Worm (Caenorhabditis elegans): ENCODE data around the gene C50F4.8.

C50F4.8 gene

ce11 chrV:9500826-9501451 is 17.7 kb downstream of the C50F4.8 start, which contains the start of gene swt-5:
Gene swt-5, plus strand, starts transcription at chrV:9501401.
- TF ChIP-seq sptf-1 (tag; optimal IDR thresholded peaks at IDR 0.05), result no peak
- TF ChIP-seq tbx-8 (GFP tag; optimal IDR thresholded peaks at IDR 0.05), result no peak
- no peak for TF ChIP-seq ham-2 (GFP tag; optimal IDR thresholded peaks at IDR 0.05)
- TF ChIP-seq unc-120 (tag; optimal IDR thresholded peaks at IDR 0.05; ENCODE audit: poor library complexity, severe bottlenecking), result no peak
- TF ChIP-seq ceh-43 (GFP tag; optimal IDR thresholded peaks at IDR 0.05), result no peak
- TF ChIP-seq flh-1 (GFP tag; optimal IDR thresholded peaks at IDR 0.05), result no peak
- TF ChIP-seq nhr-2 (tag; optimal IDR thresholded peaks at IDR 0.05), result no peak
- no peak for TF ChIP-seq nhr-76 (tag; optimal IDR thresholded peaks at IDR 0.05)
- TF ChIP-seq mls-2 (tag; optimal IDR thresholded peaks at IDR 0.05), result no peak
- no peak for TF ChIP-seq drap-1 (GFP tag; optimal IDR thresholded peaks at IDR 0.05)

- TF ChIP-seq zip-8 (tag; optimal IDR thresholded peaks at IDR 0.05) (no peak), lin-32 (GFP tag; optimal IDR thresholded peaks at IDR 0.05) (no peak)
Measured at ce11 chrV:9499295-9499694, 19.4 kb downstream of the C50F4.8 start.

ce11 chrV:9496742-9497141 is 21.9 kb downstream of the C50F4.8 start, which contains the start of gene gsnl-1:
Gene gsnl-1, plus strand, starts transcription at chrV:9497042.
- TF ChIP-seq M03D4.4 (tag; optimal IDR thresholded peaks at IDR 0.05) (no peak), snpc-4 (tag; optimal IDR thresholded peaks at IDR 0.05) (no peak), sem-2 (GFP tag; optimal IDR thresholded peaks at IDR 0.05) (no peak), nhr-237 (tag; optimal IDR thresholded peaks at IDR 0.05) (no peak), tbx-8 (GFP tag; optimal IDR thresholded peaks at IDR 0.05) (no peak), mab-5 (tag; optimal IDR thresholded peaks at IDR 0.05) (no peak), pha-4 (tag; optimal IDR thresholded peaks at IDR 0.05) (no peak), lin-13 (tag; optimal IDR thresholded peaks at IDR 0.05) (no peak), nhr-76 (tag; optimal IDR thresholded peaks at IDR 0.05) (no peak), zip-8 (tag; optimal IDR thresholded peaks at IDR 0.05) (no peak), elt-1 (tag; optimal IDR thresholded peaks at IDR 0.05; ENCODE audit: borderline replicate concordance, insufficient read depth) (no peak), drap-1 (GFP tag; optimal IDR thresholded peaks at IDR 0.05) (no peak), unc-39 (tag; optimal IDR thresholded peaks at IDR 0.05) (no peak), lsy-2 (tag; optimal IDR thresholded peaks at IDR 0.05) (no peak), mep-1 (tag; optimal IDR thresholded peaks at IDR 0.05) (no peak), nhr-12 (tag; optimal IDR thresholded peaks at IDR 0.05) (no peak), blmp-1 (tag; optimal IDR thresholded peaks at IDR 0.05) (no peak)

- TF ChIP-seq elt-3 (tag; optimal IDR thresholded peaks at IDR 0.05), result no peak
- TF ChIP-seq snpc-4 (tag; optimal IDR thresholded peaks at IDR 0.05), result no peak
- TF ChIP-seq hlh-1 (tag; optimal IDR thresholded peaks at IDR 0.05), result no peak
- TF ChIP-seq ceh-83 (GFP tag; optimal IDR thresholded peaks at IDR 0.05), result no peak
Measured at ce11 chrV:9492460-9492859, 26.2 kb downstream of the C50F4.8 start.

ce11 chrV:9491440-9492160 is 27.1 kb downstream of the C50F4.8 start, which contains the start of gene K06A4.7:
Gene K06A4.7, minus strand, starts transcription at chrV:9491490.
- TF ChIP-seq nhr-2 (tag; optimal IDR thresholded peaks at IDR 0.05), result no peak
- TF ChIP-seq M03D4.4 (tag; optimal IDR thresholded peaks at IDR 0.05), result no peak
- no peak for TF ChIP-seq mls-2 (tag; optimal IDR thresholded peaks at IDR 0.05)
- TF ChIP-seq ceh-43 (GFP tag; optimal IDR thresholded peaks at IDR 0.05), result no peak
- no peak for TF ChIP-seq snpc-4 (tag; optimal IDR thresholded peaks at IDR 0.05)
- no peak for TF ChIP-seq lin-32 (GFP tag; optimal IDR thresholded peaks at IDR 0.05)
- TF ChIP-seq lin-13 (tag; optimal IDR thresholded peaks at IDR 0.05), result no peak
- TF ChIP-seq pha-4 (tag; optimal IDR thresholded peaks at IDR 0.05), result no peak
- TF ChIP-seq unc-120 (tag; optimal IDR thresholded peaks at IDR 0.05; ENCODE audit: poor library complexity, severe bottlenecking), result no peak
- no peak for TF ChIP-seq cnd-1 (tag; optimal IDR thresholded peaks at IDR 0.05)
- no peak for TF ChIP-seq nhr-28 (tag; optimal IDR thresholded peaks at IDR 0.05)
- no peak for TF ChIP-seq unc-62 (GFP tag; optimal IDR thresholded peaks at IDR 0.05)
- no peak for TF ChIP-seq tbx-8 (GFP tag; optimal IDR thresholded peaks at IDR 0.05)
- no peak for TF ChIP-seq mep-1 (tag; optimal IDR thresholded peaks at IDR 0.05)
- no peak for TF ChIP-seq elt-1 (tag; optimal IDR thresholded peaks at IDR 0.05; ENCODE audit: borderline replicate concordance, insufficient read depth)
- no peak for TF ChIP-seq flh-1 (GFP tag; optimal IDR thresholded peaks at IDR 0.05)
- no peak for TF ChIP-seq mab-5 (tag; optimal IDR thresholded peaks at IDR 0.05)
- no peak for TF ChIP-seq unc-39 (tag; optimal IDR thresholded peaks at IDR 0.05)
- TF ChIP-seq ceh-39 (tag; optimal IDR thresholded peaks at IDR 0.05), result no peak
